Fruit fly (Drosophila melanogaster): Measurements from ENCODE around the gene MED15.

The MED15 gene

dm6 chr2L:521940-522632 is 49.3 kb downstream of the MED15 start:
- TF ChIP-seq CG17801 (GFP tag; optimal IDR thresholded peaks at IDR 0.05; ENCODE audit: partially characterized antibody) = no peak

- TF ChIP-seq CG17801 (GFP tag; optimal IDR thresholded peaks at IDR 0.05; ENCODE audit: partially characterized antibody) = no peak
These were observed 49.9 kb downstream of the MED15 start for dm6 chr2L:522752-523151.

- peak; percentile 36 for TF ChIP-seq CG17801 (GFP tag; optimal IDR thresholded peaks at IDR 0.05; ENCODE audit: partially characterized antibody)
These were observed 50.5 kb downstream of the MED15 start for dm6 chr2L:523165-523835.

- no peak for TF ChIP-seq CG17801 (GFP tag; optimal IDR thresholded peaks at IDR 0.05; ENCODE audit: partially characterized antibody)
These were observed 51.7 kb downstream of the MED15 start for dm6 chr2L:524515-524920.

Data from ovary, adult (tissue).